Worm (Caenorhabditis elegans) whole organism, L4 larva: ENCODE measurements around the gene skr-4.

Experiments used
- F10B5.3 ChIP-seq: sonication (generic microtip); optimal IDR thresholded peaks from 2 replicates; lab custom pipeline; 2016; ENCODE audit warnings: mild to moderate bottlenecking, missing genetic modification characterization, missing compliant biosample characterization
- F37D6.2 ChIP-seq: sonication (generic microtip); optimal IDR thresholded peaks from 2 replicates; lab custom pipeline; 2016; ENCODE audit warnings: mild to moderate bottlenecking, missing genetic modification characterization, missing compliant biosample characterization
- Y105C5A.15 ChIP-seq: fragments of 200-800 bp; sonication (Bioruptor generic); IDR thresholded peaks from 2 replicates; pipeline ENCODE4 v1.3.6; 2022; ENCODE audit warnings: missing genetic modification characterization, missing compliant biosample characterization
- Y48G9A.11 ChIP-seq: fragments of 200-800 bp; sonication (Bioruptor generic); IDR thresholded peaks from 2 replicates; pipeline ENCODE4 v1.3.6; 2022; ENCODE audit warnings: missing genetic modification reagents, missing genetic modification characterization, missing compliant biosample characterization
- Y5F2A.4 ChIP-seq: fragments of 200-800 bp; sonication (Bioruptor generic); optimal IDR thresholded peaks from 2 replicates; lab custom pipeline; 2018; ENCODE audit warnings: mild to moderate bottlenecking, missing genetic modification characterization, missing compliant biosample characterization
- Y75B8A.6 ChIP-seq: fragments of 200-800 bp; sonication (Bioruptor generic); IDR thresholded peaks from 2 replicates; pipeline ENCODE4 v1.3.6; 2022; ENCODE audit warnings: missing genetic modification reagents, missing genetic modification characterization, missing compliant biosample characterization
- ZK337.2 ChIP-seq: fragments of 200-800 bp; sonication (Bioruptor generic); IDR thresholded peaks from 2 replicates; pipeline ENCODE4 v1.3.6; 2022; ENCODE audit warnings: missing genetic modification reagents, missing genetic modification characterization, missing compliant biosample characterization
- aha-1 ChIP-seq: fragments of 150-350 bp; peaks from one replicate; lab custom pipeline; 2014; ENCODE audit warnings: missing biosample characterization, missing genetic modification characterization
- arid-1 ChIP-seq: fragments of 200-800 bp; sonication (Bioruptor generic); conservative IDR thresholded peaks from 2 replicates; pipeline ENCODE4 v1.3.6; 2022; ENCODE audit warnings: missing genetic modification reagents, missing genetic modification characterization, missing compliant biosample characterization
- cey-2 ChIP-seq: sonication (generic microtip); optimal IDR thresholded peaks from 3 replicates; lab custom pipeline; 2017; ENCODE audit warnings: missing genetic modification characterization, mild to moderate bottlenecking, missing compliant biosample characterization, antibody characterized with exemption, borderline replicate concordance; ENCODE audit not compliant: insufficient read depth
- ctbp-1 ChIP-seq: fragments of 200-800 bp; sonication (Bioruptor generic); IDR thresholded peaks from 2 replicates; pipeline ENCODE4 v1.3.6; 2022; ENCODE audit warnings: missing genetic modification reagents, missing genetic modification characterization, missing compliant biosample characterization
- daf-12 ChIP-seq: fragments of 150-350 bp; optimal IDR thresholded peaks from 2 replicates; lab custom pipeline; 2014; ENCODE audit warnings: missing biosample characterization, missing genetic modification reagents, missing genetic modification characterization
- daf-16 ChIP-seq, 3 experiments: sonication (generic microtip); optimal IDR thresholded peaks; 2 replicates each; lab custom pipeline; 2016 to 2017; ENCODE audit warnings: missing genetic modification characterization in 3 of 3, missing genetic modification reagents in 3 of 3, mild to moderate bottlenecking in 2 of 3, missing compliant biosample characterization in 2 of 3, missing biosample characterization in 1 of 3, moderate library complexity in 1 of 3
- daf-19 ChIP-seq: fragments of 200-800 bp; sonication (Bioruptor generic); conservative IDR thresholded peaks from 2 replicates; pipeline ENCODE4 v1.3.6; 2022; ENCODE audit warnings: missing genetic modification characterization, missing compliant biosample characterization
- daf-8 ChIP-seq: fragments of 200-800 bp; sonication (Bioruptor generic); IDR thresholded peaks from 2 replicates; pipeline ENCODE4 v1.3.6; 2022; ENCODE audit warnings: missing genetic modification characterization, missing compliant biosample characterization
- dmd-8 ChIP-seq: fragments of 200-800 bp; sonication (Bioruptor generic); IDR thresholded peaks from 2 replicates; pipeline ENCODE4 v1.3.6; 2022; ENCODE audit warnings: missing genetic modification characterization, missing compliant biosample characterization
- dmd-9 ChIP-seq: fragments of 200-800 bp; sonication (Bioruptor generic); IDR thresholded peaks from 2 replicates; pipeline ENCODE4 v1.3.6; 2022; ENCODE audit warnings: missing genetic modification reagents, missing genetic modification characterization, missing compliant biosample characterization
- dpl-1 ChIP-seq: fragments of 150-350 bp; optimal IDR thresholded peaks from 2 replicates; lab custom pipeline; 2014; ENCODE audit warnings: missing biosample characterization, missing genetic modification reagents, missing genetic modification characterization
- duxl-1 ChIP-seq: sonication (generic microtip); optimal IDR thresholded peaks from 2 replicates; lab custom pipeline; 2016; ENCODE audit warnings: mild to moderate bottlenecking, missing genetic modification characterization, moderate library complexity, missing compliant biosample characterization; ENCODE audit not compliant: poor library complexity
- gei-8 ChIP-seq: fragments of 200-800 bp; sonication (Bioruptor generic); optimal IDR thresholded peaks from 2 replicates; lab custom pipeline; 2018; ENCODE audit warnings: mild to moderate bottlenecking, missing genetic modification characterization, missing compliant biosample characterization
- hlh-11 ChIP-seq: fragments of 200-800 bp; sonication (Bioruptor generic); optimal IDR thresholded peaks from 2 replicates; lab custom pipeline; 2018; ENCODE audit warnings: mild to moderate bottlenecking, missing genetic modification characterization, missing compliant biosample characterization
- hlh-30 ChIP-seq: sonication (generic microtip); optimal IDR thresholded peaks from 2 replicates; lab custom pipeline; 2017; ENCODE audit warnings: antibody characterized with exemption, mild to moderate bottlenecking, missing genetic modification characterization, missing compliant biosample characterization; ENCODE audit not compliant: insufficient read depth
- hmg-1.1 ChIP-seq: fragments of 200-800 bp; sonication (Bioruptor generic); IDR thresholded peaks from 2 replicates; pipeline ENCODE4 v1.3.6; 2022; ENCODE audit warnings: missing genetic modification reagents, missing genetic modification characterization, missing compliant biosample characterization
- lin-15B ChIP-seq: fragments of 150-350 bp; sonication (generic microtip); optimal IDR thresholded peaks from 3 replicates; lab custom pipeline; 2014; ENCODE audit warnings: missing biosample characterization, missing genetic modification characterization
- lsy-2 ChIP-seq, 2 experiments: fragments of 150-350 bp in 1 of 2; sonication (generic microtip) in 1 of 2; optimal IDR thresholded peaks; 2 replicates each; lab custom pipeline; 2014 to 2017; ENCODE audit warnings: missing biosample characterization in 2 of 2, missing genetic modification characterization in 2 of 2
- mdl-1 ChIP-seq, 2 experiments: fragments of 150-350 bp in 1 of 2; sonication (generic microtip) in 1 of 2; optimal IDR thresholded peaks; 2 replicates each; lab custom pipeline; 2014 to 2017; ENCODE audit warnings: missing biosample characterization in 2 of 2, missing genetic modification characterization in 2 of 2
- mep-1 ChIP-seq: fragments of 150-350 bp; sonication (generic microtip); optimal IDR thresholded peaks from 3 replicates; lab custom pipeline; 2014; ENCODE audit warnings: missing biosample characterization, missing genetic modification characterization
- mes-2 ChIP-seq: sonication (generic microtip); optimal IDR thresholded peaks from 2 replicates; lab custom pipeline; 2016; ENCODE audit warnings: missing genotype, mild to moderate bottlenecking, missing genetic modification characterization, missing compliant biosample characterization; ENCODE audit not compliant: poor library complexity, severe bottlenecking
- nhr-10 ChIP-seq: fragments of 150-350 bp; optimal IDR thresholded peaks from 2 replicates; lab custom pipeline; 2014; ENCODE audit warnings: missing biosample characterization, missing genetic modification characterization
- nhr-11 ChIP-seq: fragments of 150-350 bp; optimal IDR thresholded peaks from 2 replicates; lab custom pipeline; 2014; ENCODE audit warnings: missing biosample characterization, missing genetic modification characterization
- nhr-111 ChIP-seq: fragments of 200-800 bp; sonication (Bioruptor generic); optimal IDR thresholded peaks from 2 replicates; lab custom pipeline; 2018; ENCODE audit warnings: mild to moderate bottlenecking, missing genetic modification characterization, missing compliant biosample characterization
- nhr-41 ChIP-seq: fragments of 200-800 bp; sonication (Bioruptor generic); IDR thresholded peaks from 2 replicates; pipeline ENCODE4 v1.3.6; 2022; ENCODE audit warnings: missing genetic modification reagents, missing genetic modification characterization, missing compliant biosample characterization
- nhr-76 ChIP-seq: fragments of 150-350 bp; optimal IDR thresholded peaks from 2 replicates; lab custom pipeline; 2014; ENCODE audit warnings: missing biosample characterization, missing genetic modification characterization
- pha-4 ChIP-seq, 2 experiments: fragments of 150-350 bp in 1 of 2; fragments of 200-800 bp in 1 of 2; sonication (Bioruptor generic) in 1 of 2; IDR thresholded peaks in 1 of 2; optimal IDR thresholded peaks in 1 of 2; 2 replicates each; pipeline versions ENCODE4 v1.3.6 to Lab custom; 2014 to 2022; ENCODE audit warnings: missing genetic modification characterization in 2 of 2, missing genetic modification reagents in 2 of 2, missing biosample characterization in 1 of 2, missing compliant biosample characterization in 1 of 2
- pqm-1 ChIP-seq: sonication (generic microtip); optimal IDR thresholded peaks from 2 replicates; lab custom pipeline; 2017; ENCODE audit warnings: missing biosample characterization, missing genetic modification characterization
- saeg-2 ChIP-seq: fragments of 200-800 bp; sonication (Bioruptor generic); IDR thresholded peaks from 2 replicates; pipeline ENCODE4 v1.3.6; 2022; ENCODE audit warnings: missing genetic modification reagents, missing genetic modification characterization, missing compliant biosample characterization
- snpc-4 ChIP-seq: fragments of 150-350 bp; optimal IDR thresholded peaks from 2 replicates; lab custom pipeline; 2014; ENCODE audit warnings: missing biosample characterization, missing genetic modification characterization
- tra-1 ChIP-seq: fragments of 200-800 bp; sonication (Bioruptor generic); IDR thresholded peaks from 2 replicates; pipeline ENCODE4 v1.3.6; 2022; ENCODE audit warnings: missing genetic modification reagents, missing genetic modification characterization, missing compliant biosample characterization
- unc-39 ChIP-seq: sonication (generic microtip); optimal IDR thresholded peaks from 2 replicates; lab custom pipeline; 2017; ENCODE audit warnings: missing biosample characterization, missing genetic modification characterization
- unc-62 ChIP-seq, 3 experiments: fragments of 150-350 bp in 1 of 3; sonication (generic microtip); optimal IDR thresholded peaks in 2 of 3; peaks in 1 of 3; 1 replicate in 1 of 3; 2 replicates in 2 of 3; lab custom pipeline; 2014 to 2017; ENCODE audit warnings: missing biosample characterization in 3 of 3, missing genetic modification characterization in 3 of 3, missing genetic modification reagents in 3 of 3, missing genotype in 1 of 3
- zfp-2 ChIP-seq: sonication (generic microtip); optimal IDR thresholded peaks from 2 replicates; lab custom pipeline; 2016; ENCODE audit warnings: mild to moderate bottlenecking, missing genetic modification characterization, missing compliant biosample characterization
- zip-2 ChIP-seq: fragments of 150-350 bp; optimal IDR thresholded peaks from 2 replicates; lab custom pipeline; 2014; ENCODE audit warnings: missing biosample characterization, missing genetic modification characterization
- ztf-7 ChIP-seq: fragments of 150-350 bp; optimal IDR thresholded peaks from 2 replicates; lab custom pipeline; 2014; ENCODE audit warnings: missing biosample characterization, missing genetic modification characterization

Gene skr-4

ce11 chrV:19923924-19924323 is at the start of gene skr-4:
Gene skr-4, plus strand, starts transcription at chrV:19924224.
- TF ChIP-seq pqm-1 (tag; lab: Kevin White, UChicago) (peak; percentile 3), daf-16 (GFP tag; optimal IDR thresholded peaks at IDR 0.05; lab: Kevin White, UChicago) (no peak), daf-16 (tag; optimal IDR thresholded peaks at IDR 0.05; lab: Kevin White, UChicago) (peak; percentile 51), dmd-8 (GFP tag; lab: Robert Waterston, UW) (no peak)

- TF ChIP-seq Y5F2A.4 (GFP tag; lab: Kevin White, UChicago) (no peak), aha-1 (tag; lab: Kevin White, UChicago) (no peak), Y105C5A.15 (GFP tag; lab: Robert Waterston, UW) (no peak), nhr-41 (no peak), dmd-9 (GFP tag; lab: Robert Waterston, UW) (no peak), cey-2 (no peak), lin-15B (no peak), arid-1 (GFP tag; lab: Robert Waterston, UW) (no peak)
These were observed 41.1 kb upstream of the skr-4 start, which contains the start of gene Y116F11B.13 for ce11 chrV:19882916-19883315. Gene Y116F11B.13, plus strand, starts transcription at chrV:19883216.

ce11 chrV:19895250-19895649 is 28.8 kb upstream of the skr-4 start, which contains the start of gene gly-4:
Gene gly-4, minus strand, starts transcription at chrV:19895350.
- TF ChIP-seq mep-1 (tag; lab: Kevin White, UChicago) (no peak), Y75B8A.6 (GFP tag; lab: Robert Waterston, UW) (no peak), F10B5.3 (tag; lab: Kevin White, UChicago) (no peak), gei-8 (no peak), hmg-1.1 (GFP tag; lab: Robert Waterston, UW) (no peak), pha-4 (GFP tag; IDR thresholded peaks at IDR 0.05; lab: Robert Waterston, UW) (no peak), pha-4 (tag; optimal IDR thresholded peaks at IDR 0.05; lab: Kevin White, UChicago) (no peak), nhr-10 (tag; lab: Kevin White, UChicago) (no peak), duxl-1 (tag; lab: Kevin White, UChicago) (no peak), ZK337.2 (GFP tag; lab: Robert Waterston, UW) (no peak), tra-1 (GFP tag; lab: Robert Waterston, UW) (no peak), dpl-1 (GFP tag; lab: Kevin White, UChicago) (no peak), Y105C5A.15 (GFP tag; lab: Robert Waterston, UW) (no peak), mes-2 (tag; lab: Kevin White, UChicago) (no peak)

DNA sequence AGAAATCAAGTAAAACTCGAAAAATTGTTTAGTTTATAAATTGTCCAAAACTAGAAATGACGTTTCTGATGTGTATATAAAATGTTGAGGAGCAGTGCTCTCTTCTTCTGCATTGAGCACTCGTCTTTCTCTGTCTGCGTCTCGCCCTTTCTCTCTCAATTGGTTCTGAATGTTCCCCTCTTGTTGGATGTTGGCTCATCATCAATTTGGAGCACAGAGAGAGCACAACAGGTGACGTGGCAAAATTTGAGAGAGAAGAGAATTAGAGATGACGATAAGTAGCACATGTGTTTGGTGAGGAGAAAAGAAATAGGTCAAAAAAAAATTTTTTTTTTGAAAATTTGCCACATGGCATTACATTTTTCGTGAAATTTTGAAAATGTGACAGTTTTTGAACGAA is 26.5 kb upstream of the skr-4 start:
- TF ChIP-seq mep-1 (tag; lab: Kevin White, UChicago) (peak; percentile 64), pqm-1 (tag; lab: Kevin White, UChicago) (no peak), daf-8 (GFP tag; lab: Robert Waterston, UW) (no peak), F37D6.2 (tag; lab: Kevin White, UChicago) (peak; percentile 12), unc-62 (GFP tag; optimal IDR thresholded peaks at IDR 0.05 in 1 of 2; lab: Kevin White, UChicago) (peak in 1 of 2 experiments; percentile 52), unc-62 (tag; optimal IDR thresholded peaks at IDR 0.05; lab: Kevin White, UChicago) (no peak), daf-12 (no peak), snpc-4 (tag; lab: Kevin White, UChicago) (no peak), hlh-11 (tag; lab: Kevin White, UChicago) (peak; percentile 38), F10B5.3 (tag; lab: Kevin White, UChicago) (no peak), hlh-30 (tag; lab: Kevin White, UChicago) (peak; percentile 74), nhr-76 (tag; lab: Kevin White, UChicago) (no peak), daf-19 (GFP tag; lab: Robert Waterston, UW) (no peak), ztf-7 (tag; lab: Kevin White, UChicago) (no peak), mdl-1 (tag; optimal IDR thresholded peaks at IDR 0.05; lab: Kevin White, UChicago) (peak in 1 of 2 experiments; percentile 53), Y5F2A.4 (GFP tag; lab: Kevin White, UChicago) (no peak), unc-39 (tag; lab: Kevin White, UChicago) (no peak), nhr-111 (GFP tag; lab: Kevin White, UChicago) (no peak), zfp-2 (tag; lab: Kevin White, UChicago) (no peak), mes-2 (tag; lab: Kevin White, UChicago) (peak; percentile 44), aha-1 (tag; lab: Kevin White, UChicago) (no peak), saeg-2 (GFP tag; lab: Robert Waterston, UW) (no peak), lsy-2 (tag; optimal IDR thresholded peaks at IDR 0.05; lab: Kevin White, UChicago) (peak in 1 of 2 experiments; percentile 77), ctbp-1 (0 out of 2 replicates have a peak, but pooled peaks have one; percentile 40), hmg-1.1 (GFP tag; lab: Robert Waterston, UW) (peak; percentile 58), nhr-11 (peak; percentile 70), zip-2 (tag; lab: Kevin White, UChicago) (no peak), Y48G9A.11 (GFP tag; lab: Robert Waterston, UW) (no peak)
